Worm (Caenorhabditis elegans) whole organism, midembryonic: Measurements from ENCODE around the gene F08G12.3.

Source experiments
- cog-1 ChIP-seq: sonication (generic microtip); optimal IDR thresholded peaks from 2 replicates; lab custom pipeline; 2016; ENCODE audit warnings: missing genetic modification characterization, missing compliant biosample characterization
- flt-1 ChIP-seq: fragments of 200-800 bp; sonication (Bioruptor generic); IDR thresholded peaks from 2 replicates; pipeline ENCODE4 v1.3.6; 2022; ENCODE audit warnings: missing genetic modification characterization, missing compliant biosample characterization

ce11 chrX:11346155-11346554, 46.1 kb downstream of the F08G12.3 start, which contains the start of gene oct-2:
- TF ChIP-seq flt-1 (GFP tag; lab: Robert Waterston, UW) (no peak), cog-1 (no peak)
